Fruit fly (Drosophila melanogaster) whole organism, adult: ENCODE data around the gene pira.

Experiments
- CG11617 ChIP-seq: fragments of 200-800 bp; sonication (Bioruptor generic); optimal IDR thresholded peaks from 2 replicates; lab custom pipeline; 2017; ENCODE audit warnings: mild to moderate bottlenecking, missing biosample characterization, missing genetic modification reagents, missing genetic modification characterization
- CG12768 ChIP-seq: fragments of 200-800 bp; sonication (Bioruptor generic); optimal IDR thresholded peaks from 2 replicates; lab custom pipeline; 2017; ENCODE audit warnings: missing biosample characterization, missing genetic modification characterization, mild to moderate bottlenecking, moderate library complexity, missing genetic modification reagents
- CG14711 ChIP-seq: fragments of 200-800 bp; sonication (Bioruptor generic); optimal IDR thresholded peaks from 2 replicates; lab custom pipeline; 2018; ENCODE audit warnings: missing biosample characterization, mild to moderate bottlenecking, missing genetic modification characterization, moderate library complexity
- CG1620 ChIP-seq: fragments of 200-800 bp; sonication (Bioruptor generic); optimal IDR thresholded peaks from 2 replicates; lab custom pipeline; 2016; ENCODE audit warnings: missing biosample characterization, missing genetic modification characterization
- CG33017 ChIP-seq: fragments of 200-800 bp; sonication (Bioruptor generic); optimal IDR thresholded peaks from 2 replicates; lab custom pipeline; 2018; ENCODE audit warnings: missing biosample characterization, mild to moderate bottlenecking, missing genetic modification characterization, moderate library complexity
- CG5204 ChIP-seq: fragments of 200-800 bp; sonication (Bioruptor generic); optimal IDR thresholded peaks from 2 replicates; lab custom pipeline; 2016; ENCODE audit warnings: missing biosample characterization, missing genetic modification characterization
- CG7045 ChIP-seq: fragments of 200-800 bp; sonication (Bioruptor generic); optimal IDR thresholded peaks from 2 replicates; lab custom pipeline; 2017; ENCODE audit warnings: missing biosample characterization, mild to moderate bottlenecking, missing genetic modification characterization
- CG7101 ChIP-seq: fragments of 200-800 bp; sonication (Bioruptor generic); optimal IDR thresholded peaks from 2 replicates; lab custom pipeline; 2018; ENCODE audit warnings: missing biosample characterization, mild to moderate bottlenecking, missing genetic modification characterization, moderate library complexity
- Clk ChIP-seq: fragments of 200-800 bp; sonication (Bioruptor generic); optimal IDR thresholded peaks from 2 replicates; lab custom pipeline; 2017; ENCODE audit warnings: missing biosample characterization, missing genetic modification characterization
- Crg-1 ChIP-seq: fragments of 200-800 bp; sonication (Bioruptor generic); optimal IDR thresholded peaks from 2 replicates; lab custom pipeline; 2016; ENCODE audit warnings: missing biosample characterization, missing genetic modification characterization
- Hr96 ChIP-seq: fragments of 200-800 bp; sonication (Bioruptor generic); optimal IDR thresholded peaks from 2 replicates; lab custom pipeline; 2016; ENCODE audit warnings: missing biosample characterization, missing genetic modification characterization
- Mnt ChIP-seq: fragments of 200-800 bp; sonication (Bioruptor generic); optimal IDR thresholded peaks from 2 replicates; lab custom pipeline; 2016; ENCODE audit warnings: missing biosample characterization, mild to moderate bottlenecking, missing genetic modification characterization
- bab1 ChIP-seq: fragments of 200-800 bp; sonication (Bioruptor generic); optimal IDR thresholded peaks from 3 replicates; lab custom pipeline; 2019; ENCODE audit warnings: missing biosample characterization, mild to moderate bottlenecking, missing genetic modification characterization, moderate library complexity
- cic ChIP-seq: fragments of 200-800 bp; sonication (Bioruptor generic); optimal IDR thresholded peaks from 2 replicates; lab custom pipeline; 2017; ENCODE audit warnings: missing biosample characterization, mild to moderate bottlenecking, missing genetic modification characterization, moderate library complexity
- cnc ChIP-seq, 2 experiments: fragments of >200 bp; optimal IDR thresholded peaks; 2 replicates each; lab custom pipeline; 2017
- kay ChIP-seq: fragments of 200-800 bp; sonication (Bioruptor generic); peaks from one replicate; lab custom pipeline; 2016; ENCODE audit warnings: missing biosample characterization, missing genetic modification characterization, borderline replicate concordance
- ovo ChIP-seq: fragments of 200-800 bp; sonication (Bioruptor generic); optimal IDR thresholded peaks from 2 replicates; lab custom pipeline; 2016; ENCODE audit warnings: missing biosample characterization, missing genetic modification characterization
- pad ChIP-seq: fragments of 200-800 bp; sonication (Bioruptor generic); optimal IDR thresholded peaks from 3 replicates; lab custom pipeline; 2017; ENCODE audit warnings: missing biosample characterization, missing genetic modification characterization, mild to moderate bottlenecking, moderate library complexity, missing genetic modification reagents
- tj ChIP-seq: fragments of 200-800 bp; sonication (Bioruptor generic); optimal IDR thresholded peaks from 3 replicates; lab custom pipeline; 2017; ENCODE audit warnings: missing biosample characterization, mild to moderate bottlenecking, missing genetic modification characterization, moderate library complexity
- toe ChIP-seq: fragments of 200-800 bp; sonication (Bioruptor generic); optimal IDR thresholded peaks from 2 replicates; lab custom pipeline; 2016; ENCODE audit warnings: missing biosample characterization, missing genetic modification characterization

Gene pira

DNA sequence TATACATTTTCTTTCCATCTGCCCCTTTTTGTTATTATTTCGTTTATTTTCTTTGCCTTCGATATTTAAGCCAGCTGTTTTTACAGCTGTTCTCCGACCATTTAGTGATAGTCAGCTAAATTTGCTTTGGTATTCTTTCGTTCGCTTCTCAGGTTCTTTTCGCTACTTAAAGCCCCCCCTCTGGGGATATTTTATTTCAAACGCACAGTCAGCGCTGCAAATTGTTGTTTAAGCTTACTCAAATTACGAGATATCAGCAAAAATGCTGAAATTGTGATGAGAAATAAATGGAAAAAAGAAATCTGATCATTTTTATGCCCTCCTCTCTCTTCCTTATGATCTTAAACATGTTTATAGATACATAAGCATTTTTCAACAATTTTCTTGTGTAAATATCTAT is 41.4 kb downstream of the pira start:
- TF ChIP-seq Crg-1 (GFP tag; lab: Kevin White, UChicago) (no peak), tj (GFP tag; lab: Kevin White, UChicago) (peak; percentile 100)

DNA sequence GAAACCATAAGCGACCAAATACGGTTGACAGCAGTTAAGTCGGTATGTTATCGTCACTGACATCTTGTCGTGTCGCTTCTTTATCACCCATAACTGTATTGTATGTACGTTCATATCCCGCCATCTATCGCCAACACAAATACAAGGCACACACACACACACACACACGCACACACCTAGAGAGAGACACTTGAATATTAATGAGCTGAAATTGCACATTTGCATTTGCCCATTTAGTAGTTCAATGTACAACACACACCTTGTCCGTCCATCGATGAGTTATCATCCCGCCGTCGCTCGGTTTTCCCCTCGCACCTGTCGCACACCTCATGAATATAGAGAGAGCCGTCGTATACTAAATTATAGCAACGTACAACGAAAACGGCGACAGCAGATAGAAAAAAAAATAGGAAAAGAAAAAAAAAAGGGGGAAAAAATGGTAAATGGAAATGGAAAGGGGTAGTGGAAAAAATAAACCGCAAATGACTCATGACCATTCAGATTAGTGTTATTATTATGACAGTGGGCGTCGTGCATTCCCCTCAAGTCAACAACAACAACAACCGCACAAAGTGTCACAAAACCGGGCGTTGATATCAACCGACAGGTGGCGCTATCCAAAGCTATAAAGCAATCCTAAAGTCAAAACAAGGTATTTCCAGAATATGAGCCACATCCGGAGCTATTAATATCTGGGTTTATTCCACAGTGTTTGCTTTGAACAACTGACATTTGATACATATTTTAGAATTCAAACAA is 42.1 kb downstream of the pira start:
- no peak for TF ChIP-seq Hr96
- TF ChIP-seq kay (GFP tag; lab: Kevin White, UChicago) = peak; percentile 83
- TF ChIP-seq toe = no peak
- TF ChIP-seq ovo (GFP tag; lab: Kevin White, UChicago) = peak; percentile 86
- peak; percentile 53 for TF ChIP-seq CG12768 (GFP tag; lab: Kevin White, UChicago)
- peak; percentile 39 for TF ChIP-seq tj (GFP tag; lab: Kevin White, UChicago)
- peak; percentile 49 for TF ChIP-seq Mnt (GFP tag; lab: Kevin White, UChicago)
- TF ChIP-seq cic = peak; percentile 69
- no peak for TF ChIP-seq CG1620 (GFP tag; lab: Kevin White, UChicago)
- peak; percentile 15 for TF ChIP-seq CG11617
- peak; percentile 52 for TF ChIP-seq pad
- peak; percentile 14 for TF ChIP-seq Clk (GFP tag; lab: Kevin White, UChicago)
- TF ChIP-seq CG14711 (tag; lab: Kevin White, UChicago) = peak; percentile 5

DNA sequence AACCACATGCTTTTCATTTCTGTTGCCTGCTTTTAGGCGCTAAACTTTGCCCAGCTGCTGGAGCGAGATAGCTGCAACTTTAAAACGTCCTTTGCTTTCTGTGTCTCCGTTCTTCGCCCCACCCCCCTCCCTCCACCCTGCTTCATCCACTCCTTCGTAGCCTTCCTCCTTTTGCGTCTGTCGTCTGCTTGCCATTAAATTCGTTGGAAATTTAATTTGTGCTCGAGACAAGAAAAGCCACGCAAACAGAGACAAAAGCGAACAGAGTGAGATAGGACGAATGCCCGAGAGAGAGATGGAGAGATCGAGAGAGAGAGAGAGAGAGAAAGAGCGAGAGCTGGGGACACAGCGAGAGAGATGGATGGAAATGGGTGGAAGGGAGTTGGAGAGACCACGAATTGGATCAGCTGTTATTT is 43.5 kb downstream of the pira start:
- peak; percentile 91 for TF ChIP-seq kay (GFP tag; lab: Kevin White, UChicago)
- no peak for TF ChIP-seq CG7045 (GFP tag; lab: Kevin White, UChicago)

DNA sequence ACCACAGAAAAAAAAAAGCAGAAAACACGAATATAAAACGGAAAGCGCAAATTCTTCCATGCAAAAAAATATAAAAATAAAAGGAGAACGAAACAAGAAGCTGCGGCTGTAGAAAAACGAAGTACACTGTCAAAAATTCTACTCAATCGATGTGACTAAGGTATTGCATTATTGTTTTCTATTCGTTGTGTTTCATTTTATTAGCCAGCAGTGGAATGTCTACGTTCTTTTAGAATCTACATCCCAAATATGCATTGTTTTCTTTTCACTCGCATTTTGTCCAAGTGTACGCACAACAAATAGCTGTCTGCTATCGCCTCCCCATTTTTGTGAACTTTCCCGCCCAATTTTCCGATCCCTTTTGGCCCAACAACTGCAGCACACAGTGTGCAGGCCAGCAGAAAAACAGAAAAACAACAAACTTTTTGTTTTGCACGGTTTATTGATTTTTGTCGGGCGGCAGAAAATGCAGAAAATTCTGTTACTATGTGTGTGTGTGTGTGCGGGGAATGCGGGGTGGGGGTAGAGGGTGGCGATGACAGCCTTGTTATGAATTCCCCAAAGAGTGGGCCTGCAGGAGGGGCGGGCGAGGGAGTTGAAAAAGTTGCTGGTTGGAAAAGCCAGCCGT is 44.1 kb downstream of the pira start:
- peak; percentile 1 for TF ChIP-seq Mnt (GFP tag; lab: Kevin White, UChicago)
- TF ChIP-seq CG12768 (GFP tag; lab: Kevin White, UChicago) = peak; percentile 30
- no peak for TF ChIP-seq pad
- peak; percentile 70 for TF ChIP-seq CG14711 (tag; lab: Kevin White, UChicago)
- peak; percentile 41 for TF ChIP-seq CG1620 (GFP tag; lab: Kevin White, UChicago)
- TF ChIP-seq Crg-1 (GFP tag; lab: Kevin White, UChicago) = no peak
- TF ChIP-seq Hr96 = no peak
- TF ChIP-seq Clk (GFP tag; lab: Kevin White, UChicago) = peak; percentile 53
- peak; percentile 66 for TF ChIP-seq tj (GFP tag; lab: Kevin White, UChicago)
- TF ChIP-seq CG7101 = peak; percentile 74
- TF ChIP-seq cnc (optimal IDR thresholded peaks at IDR 0.05; lab: Kevin White, UChicago) = no peak
- TF ChIP-seq CG33017 = peak; percentile 48
- TF ChIP-seq toe = no peak
- TF ChIP-seq bab1 (GFP tag; lab: Kevin White, UChicago) = peak; percentile 21
- no peak for TF ChIP-seq ovo (GFP tag; lab: Kevin White, UChicago)
- TF ChIP-seq cic = no peak
- TF ChIP-seq CG11617 = peak; percentile 68
- no peak for TF ChIP-seq kay (GFP tag; lab: Kevin White, UChicago)
- TF ChIP-seq CG5204 (GFP tag; lab: Kevin White, UChicago) = peak; percentile 59
- peak; percentile 58 for TF ChIP-seq CG7045 (GFP tag; lab: Kevin White, UChicago)

DNA sequence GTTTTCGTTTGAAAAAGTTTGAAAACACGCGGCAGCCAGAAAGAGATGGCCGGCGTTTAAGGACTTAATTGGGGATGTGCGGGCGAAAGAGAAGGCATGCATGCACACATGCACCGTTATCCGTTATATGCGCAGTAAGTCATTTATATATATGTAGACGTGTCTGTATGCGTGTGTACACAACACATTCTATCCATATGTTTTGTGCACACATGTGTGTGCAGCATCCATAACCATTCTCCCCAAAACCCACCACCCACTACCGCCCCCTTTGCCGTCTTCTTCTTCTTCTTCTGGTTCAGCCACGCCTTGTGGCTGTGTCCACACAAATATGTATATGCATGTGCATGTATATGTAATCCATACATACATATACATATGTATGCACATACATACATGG is 44.8 kb downstream of the pira start:
- no peak for TF ChIP-seq CG33017
- TF ChIP-seq toe = no peak
- peak; percentile 46 for TF ChIP-seq ovo (GFP tag; lab: Kevin White, UChicago)
- no peak for TF ChIP-seq CG7045 (GFP tag; lab: Kevin White, UChicago)
- no peak for TF ChIP-seq Mnt (GFP tag; lab: Kevin White, UChicago)
- TF ChIP-seq pad = peak; percentile 14
